Worm (Caenorhabditis elegans) whole organism, midembryonic: ENCODE measurements around the gene hira-1.

Experiments
- T22C8.4 ChIP-seq: fragments of 200-800 bp; sonication (Bioruptor generic); IDR thresholded peaks from 2 replicates; pipeline ENCODE4 v1.3.6; 2022; ENCODE audit warnings: missing genetic modification characterization, missing compliant biosample characterization
- cog-1 ChIP-seq: sonication (generic microtip); optimal IDR thresholded peaks from 2 replicates; lab custom pipeline; 2016; ENCODE audit warnings: missing genetic modification characterization, missing compliant biosample characterization
- flt-1 ChIP-seq: fragments of 200-800 bp; sonication (Bioruptor generic); IDR thresholded peaks from 2 replicates; pipeline ENCODE4 v1.3.6; 2022; ENCODE audit warnings: missing genetic modification characterization, missing compliant biosample characterization
- klf-2 ChIP-seq: fragments of 200-800 bp; sonication (Bioruptor generic); conservative IDR thresholded peaks from 2 replicates; pipeline ENCODE4 v1.3.6; 2022; ENCODE audit warnings: missing genetic modification reagents, missing genetic modification characterization, missing compliant biosample characterization
- med-1 ChIP-seq: sonication (generic microtip); optimal IDR thresholded peaks from 2 replicates; lab custom pipeline; 2017; ENCODE audit warnings: missing genetic modification characterization, mild to moderate bottlenecking, missing compliant biosample characterization, antibody characterized with exemption, missing genetic modification reagents; ENCODE audit not compliant: insufficient read depth
- ref-1 ChIP-seq: fragments of 200-800 bp; sonication (Bioruptor generic); conservative IDR thresholded peaks from 2 replicates; pipeline ENCODE4 v1.3.6; 2022; ENCODE audit warnings: missing genetic modification reagents, missing genetic modification characterization, missing compliant biosample characterization
- tab-1 ChIP-seq: fragments of 200-800 bp; sonication (Bioruptor generic); IDR thresholded peaks from 2 replicates; pipeline ENCODE4 v1.3.6; 2022; ENCODE audit warnings: missing genetic modification characterization, missing compliant biosample characterization
- ztf-23 ChIP-seq: fragments of 200-800 bp; sonication (Bioruptor generic); IDR thresholded peaks from 2 replicates; pipeline ENCODE4 v1.3.6; 2022; ENCODE audit warnings: missing genetic modification reagents, missing genetic modification characterization, missing compliant biosample characterization
- ztf-29 ChIP-seq: fragments of 200-800 bp; sonication (Bioruptor generic); IDR thresholded peaks from 2 replicates; pipeline ENCODE4 v1.3.6; 2022; ENCODE audit warnings: missing genetic modification reagents, missing genetic modification characterization, missing compliant biosample characterization

hira-1 gene

DNA sequence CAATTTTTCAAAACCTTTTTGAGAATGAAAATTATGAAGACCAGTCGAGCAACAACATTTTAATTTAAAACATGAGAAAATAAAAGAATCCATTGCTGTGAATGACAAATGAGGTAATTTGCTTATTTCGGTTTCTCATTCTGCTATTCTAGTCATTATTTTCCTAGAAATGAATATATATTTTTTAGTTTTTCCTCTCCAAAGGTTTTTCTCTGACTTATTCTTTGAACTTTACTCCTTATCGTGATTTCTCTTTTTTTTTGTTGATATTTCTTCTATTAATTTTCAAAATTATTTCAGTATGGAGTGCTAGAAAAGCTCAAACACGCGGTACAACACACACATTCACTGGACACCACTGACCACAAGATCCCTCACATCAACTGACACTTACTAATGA lies 5.3 kb upstream of the hira-1 start, which contains the start of gene pup-2:
Gene pup-2, plus strand, starts transcription at position 301 of the 400 bp plus-strand sequence.
- TF ChIP-seq tab-1 (GFP tag; lab: Robert Waterston, UW): no peak
- TF ChIP-seq ztf-29 (GFP tag; lab: Robert Waterston, UW): no peak
- TF ChIP-seq ztf-23 (GFP tag; lab: Robert Waterston, UW): no peak
- no peak for TF ChIP-seq cog-1 (tag; lab: Kevin White, UChicago)
- no peak for TF ChIP-seq T22C8.4 (GFP tag; lab: Robert Waterston, UW)
- TF ChIP-seq klf-2 (GFP tag; lab: Robert Waterston, UW): no peak
- no peak for TF ChIP-seq flt-1 (GFP tag; lab: Robert Waterston, UW)
- no peak for TF ChIP-seq ref-1 (GFP tag; lab: Robert Waterston, UW)
- TF ChIP-seq med-1 (GFP tag; lab: Kevin White, UChicago): no peak

DNA sequence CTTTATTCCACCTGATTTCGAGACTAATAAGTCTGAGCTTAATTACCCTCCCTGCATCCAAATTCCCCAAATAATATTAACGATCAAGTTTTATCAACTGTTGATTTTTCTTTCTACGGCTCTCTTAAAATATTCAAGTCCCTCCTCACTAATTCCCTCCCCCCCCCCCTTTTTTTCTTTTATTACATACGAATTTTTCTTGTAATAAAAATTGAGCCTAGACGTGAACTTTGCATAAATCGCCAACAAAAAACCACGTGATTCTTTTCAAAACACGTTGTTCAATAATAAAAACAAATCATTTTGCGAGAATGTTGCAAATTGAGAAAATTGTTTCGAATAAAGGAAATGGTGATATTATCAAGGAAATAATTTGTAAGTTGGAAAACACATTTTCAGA lies 2.5 kb upstream of the hira-1 start, which contains the start of gene K10D2.8:
Gene K10D2.8, plus strand, starts transcription at position 301 of the 400 bp plus-strand sequence.
- TF ChIP-seq med-1 (GFP tag; lab: Kevin White, UChicago): no peak
- no peak for TF ChIP-seq tab-1 (GFP tag; lab: Robert Waterston, UW)
- TF ChIP-seq klf-2 (GFP tag; lab: Robert Waterston, UW): no peak
- TF ChIP-seq flt-1 (GFP tag; lab: Robert Waterston, UW): no peak
- no peak for TF ChIP-seq ref-1 (GFP tag; lab: Robert Waterston, UW)
- no peak for TF ChIP-seq T22C8.4 (GFP tag; lab: Robert Waterston, UW)
- TF ChIP-seq ztf-29 (GFP tag; lab: Robert Waterston, UW): no peak
- no peak for TF ChIP-seq ztf-23 (GFP tag; lab: Robert Waterston, UW)
- TF ChIP-seq cog-1 (tag; lab: Kevin White, UChicago): no peak

DNA sequence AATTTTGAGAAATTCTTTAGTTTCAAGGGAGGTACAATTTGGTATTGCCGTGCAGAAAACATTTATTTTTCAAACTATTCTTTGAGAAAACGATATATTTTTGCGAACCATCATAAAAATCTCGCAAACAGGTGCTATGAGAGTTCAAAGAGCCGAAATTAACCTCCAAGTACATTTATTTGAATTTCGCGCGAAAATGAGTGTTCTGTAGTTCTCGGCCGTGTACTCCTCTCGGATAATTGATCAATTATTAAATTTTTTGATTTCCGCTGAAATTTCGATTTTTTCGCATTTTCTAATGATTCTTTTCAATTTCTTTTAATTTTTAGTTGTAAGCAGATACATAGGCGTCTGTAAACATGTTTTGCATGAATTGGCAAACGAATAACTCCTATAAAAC lies 745 bp upstream of the hira-1 start:
- peak; percentile 37; the same call in 1 of the 2 replicates for TF ChIP-seq flt-1 (GFP tag; lab: Robert Waterston, UW)
- TF ChIP-seq cog-1 (tag; lab: Kevin White, UChicago): no peak

DNA sequence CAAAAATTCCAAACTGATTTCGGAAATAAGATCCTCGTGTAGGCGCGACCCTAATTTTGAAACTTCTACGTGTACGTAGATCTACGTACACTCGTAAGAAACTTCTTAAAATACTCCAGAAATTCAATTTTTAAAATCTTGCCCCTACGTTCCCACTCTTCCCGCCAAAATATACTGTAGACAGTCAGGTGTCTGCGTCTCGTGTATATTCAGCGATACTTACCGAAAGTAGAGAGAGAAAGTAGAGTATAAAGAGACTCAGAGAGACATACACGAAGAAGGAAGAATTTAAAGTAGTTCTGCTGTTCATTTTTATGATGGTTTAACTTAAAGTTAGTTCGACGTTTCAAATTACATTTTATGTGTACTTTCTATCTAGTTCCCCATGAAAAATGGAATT lies 2.3 kb downstream of the hira-1 start:
- no peak for TF ChIP-seq tab-1 (GFP tag; lab: Robert Waterston, UW)
- TF ChIP-seq cog-1 (tag; lab: Kevin White, UChicago): no peak
- no peak for TF ChIP-seq flt-1 (GFP tag; lab: Robert Waterston, UW)
- TF ChIP-seq ztf-23 (GFP tag; lab: Robert Waterston, UW): no peak
- no peak for TF ChIP-seq klf-2 (GFP tag; lab: Robert Waterston, UW)
- no peak for TF ChIP-seq ztf-29 (GFP tag; lab: Robert Waterston, UW)
- TF ChIP-seq med-1 (GFP tag; lab: Kevin White, UChicago): no peak
- no peak for TF ChIP-seq T22C8.4 (GFP tag; lab: Robert Waterston, UW)
- no peak for TF ChIP-seq ref-1 (GFP tag; lab: Robert Waterston, UW)

DNA sequence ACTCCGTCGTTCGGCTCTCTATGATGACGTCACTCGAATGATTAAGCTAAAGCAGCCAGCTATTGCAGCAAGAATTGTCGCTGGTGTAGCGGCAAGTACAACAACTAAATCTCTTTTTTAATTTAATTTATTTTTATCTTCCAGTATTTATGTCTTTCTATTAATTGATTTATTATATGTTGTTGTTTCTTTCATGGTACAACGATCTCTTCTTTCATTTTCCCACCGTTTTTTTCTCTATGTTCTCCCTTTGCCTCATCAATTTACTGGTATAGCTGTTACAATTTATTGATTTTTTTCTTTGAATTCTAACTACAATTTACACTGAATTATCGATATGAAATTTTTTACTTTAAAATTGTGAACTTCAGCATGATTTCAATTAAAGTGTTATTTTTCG lies 4.8 kb downstream of the hira-1 start, which contains the start of gene moc-6:
Gene moc-6, plus strand, starts transcription at position 301 of the 400 bp plus-strand sequence.
- TF ChIP-seq tab-1 (GFP tag; lab: Robert Waterston, UW) (no peak), T22C8.4 (GFP tag; lab: Robert Waterston, UW) (0 out of 2 replicates have a peak, but pooled peaks have one; percentile 23), ztf-29 (GFP tag; lab: Robert Waterston, UW) (no peak), cog-1 (tag; lab: Kevin White, UChicago) (no peak)

DNA sequence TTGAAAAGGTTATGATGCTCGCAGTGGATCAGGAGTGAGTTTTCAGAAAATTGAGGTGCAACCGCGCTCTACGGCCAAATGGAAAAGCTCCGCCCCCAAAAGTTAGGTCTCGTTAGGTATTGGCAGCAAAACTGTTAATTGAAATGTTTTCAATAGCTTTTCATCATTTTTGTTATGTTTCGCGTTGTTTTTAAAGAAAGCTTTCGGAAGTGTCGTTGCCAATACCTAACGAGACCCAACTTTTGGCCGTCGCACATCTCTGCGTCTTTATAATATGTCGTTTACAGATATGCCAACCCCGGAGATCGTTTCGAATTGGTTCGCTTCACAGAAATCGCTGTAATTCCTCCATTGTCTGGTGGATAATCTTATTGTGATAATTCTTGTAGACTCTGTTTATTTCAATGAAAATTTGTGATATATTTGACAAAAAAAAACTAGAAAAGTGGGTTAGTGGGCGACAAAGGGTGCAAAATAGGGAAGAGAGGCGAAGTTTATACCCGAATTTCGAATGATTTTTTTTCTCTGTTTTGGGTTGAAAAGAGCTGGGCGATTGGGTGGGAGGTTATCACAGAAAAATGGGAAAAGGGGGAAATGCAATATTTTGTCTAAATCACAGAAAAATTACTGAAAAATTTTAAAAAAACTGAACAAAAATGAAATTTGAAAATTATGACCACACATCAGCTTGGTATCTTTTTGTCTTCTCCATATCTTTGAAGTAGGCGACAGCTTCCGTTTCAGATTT lies 5.5 kb downstream of the hira-1 start:
- TF ChIP-seq med-1 (GFP tag; lab: Kevin White, UChicago) (no peak), ztf-23 (GFP tag; lab: Robert Waterston, UW) (no peak), flt-1 (GFP tag; lab: Robert Waterston, UW) (no peak), tab-1 (GFP tag; lab: Robert Waterston, UW) (no peak), T22C8.4 (GFP tag; lab: Robert Waterston, UW) (no peak), ztf-29 (GFP tag; lab: Robert Waterston, UW) (no peak), cog-1 (tag; lab: Kevin White, UChicago) (no peak), klf-2 (GFP tag; lab: Robert Waterston, UW) (no peak), ref-1 (GFP tag; lab: Robert Waterston, UW) (no peak)

DNA sequence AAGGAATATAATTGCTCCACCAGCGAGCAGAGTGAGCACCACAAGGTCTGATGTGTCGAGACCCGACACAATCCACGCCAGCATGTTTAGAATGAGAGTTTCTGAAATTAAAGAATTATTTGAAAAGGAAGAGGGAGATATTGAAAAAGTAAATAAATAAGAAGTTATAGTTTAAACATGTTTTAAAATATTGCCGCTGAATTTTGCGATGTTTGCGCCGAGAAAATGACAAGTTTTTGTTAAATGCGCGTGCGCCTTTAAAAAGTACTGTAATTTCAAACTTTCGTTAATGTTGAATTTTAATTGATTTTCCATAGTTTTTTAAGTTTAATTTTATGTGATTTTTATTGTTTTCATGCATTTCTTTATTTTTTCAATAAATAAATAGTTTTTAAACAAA lies 8.7 kb downstream of the hira-1 start, which contains the start of gene emb-8:
Gene emb-8, minus strand, starts transcription at position 101 of the 400 bp plus-strand sequence.
- TF ChIP-seq cog-1 (tag; lab: Kevin White, UChicago) (no peak), ref-1 (GFP tag; lab: Robert Waterston, UW) (no peak), med-1 (GFP tag; lab: Kevin White, UChicago) (no peak), T22C8.4 (GFP tag; lab: Robert Waterston, UW) (no peak), tab-1 (GFP tag; lab: Robert Waterston, UW) (no peak), flt-1 (GFP tag; lab: Robert Waterston, UW) (no peak), ztf-23 (GFP tag; lab: Robert Waterston, UW) (no peak), ztf-29 (GFP tag; lab: Robert Waterston, UW) (no peak), klf-2 (GFP tag; lab: Robert Waterston, UW) (no peak)

DNA sequence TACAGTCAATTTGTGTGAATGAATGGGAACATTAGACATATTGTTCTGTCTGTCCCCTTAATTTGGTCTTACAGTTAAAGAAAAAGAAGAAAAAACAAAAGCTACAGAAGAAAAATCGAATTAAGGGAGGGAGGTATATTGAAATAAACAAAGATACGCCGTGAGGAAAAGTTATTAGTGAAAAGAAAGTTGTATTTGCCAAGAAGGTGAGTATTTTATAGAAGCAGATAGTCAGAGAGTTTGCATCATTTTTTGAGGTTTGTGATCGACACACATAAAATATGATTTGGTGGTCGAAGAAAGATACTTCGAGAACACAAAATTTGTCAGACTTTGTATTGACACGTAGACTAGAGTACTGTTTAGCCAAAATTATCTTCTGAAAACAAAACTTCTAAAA lies 9.4 kb downstream of the hira-1 start:
- TF ChIP-seq med-1 (GFP tag; lab: Kevin White, UChicago): no peak
- no peak for TF ChIP-seq cog-1 (tag; lab: Kevin White, UChicago)
- no peak for TF ChIP-seq ztf-29 (GFP tag; lab: Robert Waterston, UW)
- no peak for TF ChIP-seq klf-2 (GFP tag; lab: Robert Waterston, UW)
- no peak for TF ChIP-seq ztf-23 (GFP tag; lab: Robert Waterston, UW)
- TF ChIP-seq ref-1 (GFP tag; lab: Robert Waterston, UW): no peak
- no peak for TF ChIP-seq tab-1 (GFP tag; lab: Robert Waterston, UW)
- TF ChIP-seq T22C8.4 (GFP tag; lab: Robert Waterston, UW): no peak
- no peak for TF ChIP-seq flt-1 (GFP tag; lab: Robert Waterston, UW)
